Fruit fly (Drosophila melanogaster): ENCODE data around the gene Oatp33Eb.

Gene Oatp33Eb

dm6 chr2L:12448082-12448621, at the start of gene Oatp33Eb, which contains the start of gene CG5421:
TSS of gene Oatp33Eb (plus strand) at chr2L:12448484.
TSS of gene CG5421 (minus strand) at chr2L:12448132.
- no peak for TF ChIP-seq CG17801 (GFP tag; optimal IDR thresholded peaks at IDR 0.05; ENCODE audit: partially characterized antibody)

DNA sequence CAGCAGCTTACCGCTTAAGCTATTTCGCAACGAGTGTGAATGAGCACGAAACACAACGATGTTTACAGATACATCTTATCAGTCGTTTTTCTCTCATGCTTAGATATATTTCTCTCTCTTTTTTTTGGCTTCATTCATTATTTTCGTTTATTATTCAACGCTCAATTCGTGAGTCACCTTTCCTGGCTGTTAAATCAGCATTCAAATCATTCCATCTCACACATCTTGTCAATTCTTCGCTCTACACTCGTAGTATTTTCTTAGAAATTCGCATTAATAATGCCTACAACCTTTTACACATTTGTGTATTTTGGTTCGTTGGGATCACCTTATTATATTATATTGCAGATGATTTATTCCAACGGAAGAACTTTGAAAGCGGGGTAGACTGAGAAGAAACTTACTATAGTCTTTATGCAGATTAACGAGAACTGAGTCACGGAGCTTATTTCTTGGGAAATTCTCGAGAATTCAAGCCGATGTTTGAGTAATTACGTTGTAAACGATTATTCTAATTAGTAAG, 43.7 kb upstream of the Oatp33Eb start:
- peak; percentile 35 for TF ChIP-seq CG17801 (GFP tag; optimal IDR thresholded peaks at IDR 0.05; ENCODE audit: partially characterized antibody)

DNA sequence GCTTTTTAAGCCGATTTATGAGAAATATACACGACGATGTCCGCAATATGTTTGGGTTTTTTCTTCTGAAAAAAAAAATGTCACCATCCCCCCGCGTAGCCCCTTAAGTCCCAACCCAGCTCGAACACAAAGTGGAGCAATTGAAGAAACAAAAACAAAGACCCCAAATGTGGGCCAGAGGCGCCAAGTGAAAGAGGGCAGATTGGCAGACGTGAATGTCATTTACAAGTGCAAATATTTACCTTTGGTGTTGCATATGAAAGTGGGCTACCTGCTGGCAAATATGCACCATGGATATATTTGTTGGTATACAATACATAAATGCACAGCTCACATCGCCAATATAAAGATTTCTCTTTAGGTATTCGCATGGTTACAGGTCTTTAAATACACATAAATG, 37.6 kb upstream of the Oatp33Eb start:
- TF ChIP-seq CG17801 (GFP tag; optimal IDR thresholded peaks at IDR 0.05; ENCODE audit: partially characterized antibody) = no peak

- TF ChIP-seq CG17801 (GFP tag; optimal IDR thresholded peaks at IDR 0.05; ENCODE audit: partially characterized antibody) = no peak
Measured at dm6 chr2L:12413899-12414298, 34.4 kb upstream of the Oatp33Eb start.

DNA sequence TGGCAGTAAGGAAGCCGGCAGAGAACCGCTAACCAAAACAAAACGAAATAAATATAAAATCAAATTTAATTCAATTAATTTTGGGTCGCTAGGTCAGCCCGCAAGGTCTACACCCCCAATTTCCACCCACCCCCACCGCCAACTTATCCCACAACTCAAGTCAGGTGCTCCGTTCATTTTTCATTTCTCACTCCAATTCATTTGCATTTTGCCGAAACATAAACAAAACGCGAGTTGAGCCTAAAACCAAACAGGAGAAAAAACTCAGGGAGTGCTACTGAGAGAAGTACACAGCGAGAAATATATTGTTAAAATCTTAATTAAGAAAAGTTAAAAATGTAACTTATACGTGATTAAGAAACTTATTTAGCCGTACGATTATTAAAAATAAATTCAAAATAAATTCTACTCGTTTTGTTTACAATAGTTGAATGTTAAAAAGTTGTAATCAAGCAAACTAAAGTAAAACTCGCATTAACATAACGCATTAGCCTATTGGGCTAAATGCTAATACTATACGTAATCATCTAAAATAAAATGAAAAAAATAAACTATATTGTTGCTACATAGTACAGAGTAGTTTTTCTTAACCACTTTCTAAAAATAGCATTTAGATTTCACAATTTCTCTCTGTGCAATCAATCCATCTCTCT, 32.7 kb upstream of the Oatp33Eb start:
- no peak for TF ChIP-seq CG17801 (GFP tag; optimal IDR thresholded peaks at IDR 0.05; ENCODE audit: partially characterized antibody)

dm6 chr2L:12421188-12421587, 27.1 kb upstream of the Oatp33Eb start:
- TF ChIP-seq CG17801 (GFP tag; optimal IDR thresholded peaks at IDR 0.05; ENCODE audit: partially characterized antibody) = no peak

DNA sequence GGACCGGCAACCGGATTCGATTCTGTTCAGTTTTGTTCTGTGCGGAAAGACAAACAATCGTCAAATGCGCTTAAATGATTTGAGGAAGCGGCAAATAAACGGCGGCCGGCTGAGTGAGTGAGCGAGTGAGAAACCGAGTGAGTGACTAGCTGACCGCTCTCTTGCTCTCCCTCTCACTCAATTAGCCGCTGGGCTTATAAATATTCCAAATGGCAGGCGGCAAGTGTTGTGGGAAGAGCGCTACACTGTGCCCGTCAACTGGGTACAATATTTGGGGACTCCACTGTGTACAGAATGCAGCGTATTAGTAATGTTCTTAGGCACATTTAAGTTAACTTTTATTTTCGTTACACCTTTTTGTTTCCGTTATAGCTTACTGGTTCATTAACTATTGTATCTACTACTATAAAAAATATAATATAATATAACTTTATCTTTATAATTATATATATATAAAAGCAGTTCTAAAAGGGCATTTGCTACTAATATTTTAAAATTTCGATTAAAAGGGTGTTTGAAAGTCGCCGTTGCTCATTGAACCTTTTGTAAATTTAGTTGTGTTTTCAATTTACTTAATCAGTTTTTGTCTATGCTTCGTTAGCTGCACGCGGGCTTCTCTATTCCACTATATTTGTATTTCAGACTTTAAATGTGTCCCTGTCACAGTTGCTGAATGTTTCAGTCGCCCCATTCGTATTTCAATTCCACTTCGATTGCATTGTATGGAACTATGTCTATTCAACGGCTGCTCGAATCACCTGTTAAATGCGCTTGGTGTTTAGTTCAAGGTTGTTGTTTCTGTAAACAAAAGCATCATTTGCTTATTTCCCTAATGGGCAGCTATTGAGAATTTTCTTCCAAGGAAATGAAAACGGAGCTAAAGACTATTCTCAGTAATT, 26.2 kb upstream of the Oatp33Eb start:
- no peak for TF ChIP-seq CG17801 (GFP tag; optimal IDR thresholded peaks at IDR 0.05; ENCODE audit: partially characterized antibody)

DNA sequence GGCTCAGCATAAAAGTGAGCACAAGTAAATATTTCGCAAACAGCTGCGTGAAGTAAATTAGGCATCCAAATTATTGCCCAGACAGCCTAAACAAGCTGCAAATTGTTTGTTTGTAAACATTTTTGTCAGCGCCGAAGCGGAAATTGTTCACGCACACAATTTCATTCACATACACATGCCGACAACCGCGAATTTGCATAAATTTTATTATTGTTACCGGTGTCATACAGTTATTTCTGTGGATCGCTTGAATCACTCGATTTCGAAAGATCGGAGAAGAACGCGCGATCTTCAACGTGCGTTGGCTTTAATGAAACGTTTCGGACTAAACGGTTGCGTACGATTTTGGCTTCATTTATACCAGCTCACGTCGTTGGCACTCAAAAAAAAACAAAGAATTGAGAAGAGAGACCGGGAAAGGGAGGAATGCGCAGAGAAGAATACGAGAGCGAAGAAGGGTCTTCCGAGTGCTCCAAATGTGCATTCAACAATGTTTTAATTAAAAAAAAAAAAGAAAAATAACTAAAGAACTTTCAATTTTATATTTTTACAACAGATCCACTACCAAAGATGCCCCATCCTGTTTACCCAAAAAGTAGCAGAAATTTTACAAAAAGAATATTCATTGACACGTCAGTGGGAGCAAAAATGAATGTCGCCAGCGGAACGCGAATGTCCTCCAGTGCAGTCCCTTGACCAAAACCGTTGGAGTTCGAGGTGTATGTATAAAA, 25.0 kb upstream of the Oatp33Eb start, which contains the start of gene vir-1:
Gene vir-1, minus strand, starts transcription at position 334 of the 731 bp plus-strand sequence.
- no peak for TF ChIP-seq CG17801 (GFP tag; optimal IDR thresholded peaks at IDR 0.05; ENCODE audit: partially characterized antibody)

dm6 chr2L:12424555-12424954, 23.7 kb upstream of the Oatp33Eb start, which contains the start of gene Fam92:
TSS of gene Fam92 (plus strand) at chr2L:12424904.
- TF ChIP-seq CG17801 (GFP tag; optimal IDR thresholded peaks at IDR 0.05; ENCODE audit: partially characterized antibody) = no peak

- TF ChIP-seq CG17801 (GFP tag; optimal IDR thresholded peaks at IDR 0.05; ENCODE audit: partially characterized antibody) = peak; percentile 81
Measured at dm6 chr2L:12427487-12428101, 20.7 kb upstream of the Oatp33Eb start, which contains the start of the genes CG5446 and Trm1. TSS of gene CG5446 (minus strand) at chr2L:12427709. TSS of gene Trm1 (plus strand) at chr2L:12428028.

- TF ChIP-seq CG17801 (GFP tag; optimal IDR thresholded peaks at IDR 0.05; ENCODE audit: partially characterized antibody) = no peak
Measured at dm6 chr2L:12430792-12431191, 17.5 kb upstream of the Oatp33Eb start, which contains the start of gene CG5435. TSS of gene CG5435 (minus strand) at chr2L:12430892.

DNA sequence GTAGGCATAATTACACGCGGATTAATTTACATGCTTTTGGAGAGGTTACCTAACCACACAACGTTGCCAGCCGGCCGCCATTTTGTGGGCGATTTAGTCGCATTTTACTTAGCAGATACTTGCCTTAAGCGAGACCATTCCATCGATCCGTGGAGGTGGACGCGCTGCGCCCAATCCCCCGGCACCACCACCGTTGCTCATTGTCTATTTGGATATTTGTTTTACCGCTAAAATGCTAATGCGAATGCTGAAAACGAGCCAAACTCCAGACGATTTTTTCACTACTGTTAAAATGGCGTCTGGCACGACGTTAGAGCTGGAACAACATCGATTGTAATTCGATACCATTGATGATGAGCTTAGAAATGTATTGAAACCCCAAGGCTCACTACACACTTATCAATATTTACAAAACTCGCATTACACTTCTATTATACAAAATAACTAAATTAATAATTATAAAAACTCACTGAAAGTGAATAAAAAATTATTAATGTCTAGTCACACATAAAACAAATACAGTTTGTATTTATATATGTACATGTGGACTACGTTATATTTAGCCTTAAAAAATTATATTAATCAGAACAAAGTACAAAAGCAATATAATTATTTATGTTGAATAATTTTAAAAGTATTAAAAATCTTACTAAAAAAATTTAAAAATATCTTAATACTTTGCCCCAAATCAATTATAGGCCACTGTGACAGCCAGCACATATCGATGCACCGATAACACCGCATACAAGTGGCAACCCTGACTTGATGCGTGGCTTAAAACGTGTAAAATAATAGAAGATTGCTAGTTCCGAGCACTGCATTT, 14.4 kb upstream of the Oatp33Eb start, which contains the start of gene eRF3:
Gene eRF3, plus strand, starts transcription at position 741 of the 823 bp plus-strand sequence.
- TF ChIP-seq CG17801 (GFP tag; optimal IDR thresholded peaks at IDR 0.05; ENCODE audit: partially characterized antibody) = peak; percentile 84

DNA sequence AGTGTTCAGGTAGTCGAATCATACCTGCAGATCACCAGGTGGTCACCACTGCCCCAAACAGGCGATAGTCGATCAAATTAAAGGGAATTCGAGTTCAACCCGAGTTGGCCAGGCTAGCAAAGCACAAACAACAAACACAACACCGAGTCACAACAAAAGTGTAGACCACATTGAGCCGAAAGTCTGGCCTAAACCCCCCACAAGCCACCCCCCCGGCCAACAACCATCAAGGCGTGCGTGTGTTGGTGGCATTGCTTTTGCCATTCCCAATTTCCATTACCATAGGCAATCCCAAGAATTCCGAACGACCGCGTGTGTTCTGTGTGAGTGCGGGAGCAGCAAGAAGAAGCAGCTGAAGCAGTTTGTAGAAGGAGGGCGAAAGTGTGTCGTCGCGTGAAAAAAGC, 13.7 kb upstream of the Oatp33Eb start, which contains the start of gene SC35:
Gene SC35, minus strand, starts transcription at position 131 of the 404 bp plus-strand sequence.
- no peak for TF ChIP-seq CG17801 (GFP tag; optimal IDR thresholded peaks at IDR 0.05; ENCODE audit: partially characterized antibody)
